Fruit fly (Drosophila melanogaster) whole organism, embryonic: ENCODE measurements around the gene nkt.

ENCODE experiments used
- BEAF-32 ChIP-seq: fragments of 200-800 bp; sonication (Bioruptor generic); optimal IDR thresholded peaks from 3 replicates; lab custom pipeline; 2017; ENCODE audit warnings: missing biosample characterization, missing genetic modification characterization, mild to moderate bottlenecking, moderate library complexity, missing genetic modification reagents
- Bgb ChIP-seq: fragments of 200-800 bp; sonication (Bioruptor generic); IDR thresholded peaks from 2 replicates; pipeline ENCODE4 v1.3.6; 2022; ENCODE audit warnings: missing biosample characterization, missing genetic modification characterization; ENCODE audit not compliant: partially characterized antibody
- BtbVII ChIP-seq: fragments of 200-800 bp; sonication (Bioruptor generic); optimal IDR thresholded peaks from 3 replicates; lab custom pipeline; 2017; ENCODE audit warnings: missing biosample characterization, mild to moderate bottlenecking, missing genetic modification characterization
- CG10147 ChIP-seq: fragments of 200-800 bp; sonication (Bioruptor generic); optimal IDR thresholded peaks from 2 replicates; lab custom pipeline; 2019; ENCODE audit warnings: missing biosample characterization, mild to moderate bottlenecking, missing genetic modification characterization, moderate library complexity
- CG10431 ChIP-seq: fragments of 200-800 bp; sonication (Bioruptor generic); optimal IDR thresholded peaks from 3 replicates; lab custom pipeline; 2018; ENCODE audit warnings: missing biosample characterization, mild to moderate bottlenecking, missing genetic modification characterization
- CG10543 ChIP-seq: fragments of 200-800 bp; sonication (Bioruptor generic); optimal IDR thresholded peaks from 3 replicates; lab custom pipeline; 2017; ENCODE audit warnings: missing biosample characterization, mild to moderate bottlenecking, missing genetic modification characterization, moderate library complexity
- CG12104 ChIP-seq: fragments of 200-800 bp; sonication (Bioruptor generic); optimal IDR thresholded peaks from 3 replicates; lab custom pipeline; 2016; ENCODE audit warnings: missing biosample characterization, missing genetic modification characterization
- CG13424 ChIP-seq: fragments of 200-800 bp; sonication (Bioruptor generic); optimal IDR thresholded peaks from 2 replicates; lab custom pipeline; 2019; ENCODE audit warnings: missing biosample characterization, mild to moderate bottlenecking, missing genetic modification characterization, moderate library complexity
- CG1529 ChIP-seq: fragments of 200-800 bp; sonication (Bioruptor generic); optimal IDR thresholded peaks from 3 replicates; lab custom pipeline; 2018; ENCODE audit warnings: missing biosample characterization, missing genetic modification characterization
- CG15514 ChIP-seq: fragments of 200-800 bp; sonication (Bioruptor generic); optimal IDR thresholded peaks from 3 replicates; lab custom pipeline; 2017; ENCODE audit warnings: missing biosample characterization, missing genetic modification characterization, mild to moderate bottlenecking, moderate library complexity, missing genetic modification reagents
- CG16863 ChIP-seq: fragments of 200-800 bp; sonication (Bioruptor generic); optimal IDR thresholded peaks from 3 replicates; lab custom pipeline; 2016; ENCODE audit warnings: missing biosample characterization, missing genetic modification characterization
- CG17912 ChIP-seq: fragments of 200-800 bp; sonication (Bioruptor generic); optimal IDR thresholded peaks from 2 replicates; lab custom pipeline; 2018; ENCODE audit warnings: missing biosample characterization, mild to moderate bottlenecking, missing genetic modification characterization
- CG18599 ChIP-seq: fragments of 200-800 bp; sonication (Bioruptor generic); optimal IDR thresholded peaks from 3 replicates; lab custom pipeline; 2017; ENCODE audit warnings: missing biosample characterization, missing genetic modification characterization, mild to moderate bottlenecking, moderate library complexity, missing genetic modification reagents
- CG2889 ChIP-seq: fragments of 200-800 bp; sonication (Bioruptor generic); IDR thresholded peaks from 3 replicates; pipeline ENCODE4 v1.3.6; 2022; ENCODE audit warnings: missing biosample characterization, missing genetic modification characterization
- CG33557 ChIP-seq: fragments of 200-800 bp; sonication (Bioruptor generic); optimal IDR thresholded peaks from 2 replicates; lab custom pipeline; 2019; ENCODE audit warnings: missing biosample characterization, mild to moderate bottlenecking, missing genetic modification characterization, moderate library complexity
- CG7786 ChIP-seq: fragments of 200-800 bp; sonication (Bioruptor generic); optimal IDR thresholded peaks from 2 replicates; lab custom pipeline; 2016; ENCODE audit warnings: missing biosample characterization, missing genetic modification characterization
- CG8944 ChIP-seq: fragments of 200-800 bp; sonication (Bioruptor generic); optimal IDR thresholded peaks from 3 replicates; lab custom pipeline; 2016; ENCODE audit warnings: missing biosample characterization, missing genetic modification characterization
- Deaf1 ChIP-seq: fragments of 200-800 bp; optimal IDR thresholded peaks from 3 replicates; lab custom pipeline; 2019; ENCODE audit warnings: missing biosample characterization, mild to moderate bottlenecking, missing genetic modification characterization, moderate library complexity
- HmgZ ChIP-seq: fragments of 200-800 bp; sonication (Bioruptor generic); optimal IDR thresholded peaks from 2 replicates; lab custom pipeline; 2018; ENCODE audit warnings: missing biosample characterization, mild to moderate bottlenecking, missing genetic modification characterization
- Lhr ChIP-seq: fragments of 200-800 bp; sonication (Bioruptor generic); optimal IDR thresholded peaks from 3 replicates; lab custom pipeline; 2017; ENCODE audit warnings: mild to moderate bottlenecking, missing biosample characterization, missing genetic modification reagents, missing genetic modification characterization
- Med ChIP-seq: fragments of 200-800 bp; sonication (Bioruptor generic); peaks from one replicate; lab custom pipeline; 2016; ENCODE audit warnings: missing biosample characterization, missing genetic modification characterization, mild to moderate bottlenecking, inconsistent platforms, moderate library complexity
- NC2β ChIP-seq: fragments of 200-800 bp; sonication (Bioruptor generic); optimal IDR thresholded peaks from 2 replicates; lab custom pipeline; 2016; ENCODE audit warnings: missing biosample characterization, missing genetic modification characterization
- NfI ChIP-seq: fragments of 200-800 bp; sonication (Bioruptor generic); optimal IDR thresholded peaks from 3 replicates; lab custom pipeline; 2018; ENCODE audit warnings: missing biosample characterization, mild to moderate bottlenecking, missing genetic modification characterization, moderate library complexity
- Sin3A ChIP-seq: fragments of >200 bp; optimal IDR thresholded peaks from 2 replicates; lab custom pipeline; 2018
- ac ChIP-seq: fragments of 200-800 bp; sonication (Bioruptor generic); optimal IDR thresholded peaks from 3 replicates; lab custom pipeline; 2017; ENCODE audit warnings: missing biosample characterization, mild to moderate bottlenecking, missing genetic modification characterization
- aop ChIP-seq: fragments of 200-800 bp; sonication (Bioruptor generic); IDR thresholded peaks from 2 replicates; pipeline ENCODE4 v1.3.6; 2022; ENCODE audit warnings: missing biosample characterization, missing genetic modification characterization
- ase ChIP-seq: fragments of 200-800 bp; sonication (Bioruptor generic); IDR thresholded peaks from 3 replicates; pipeline ENCODE4 v1.3.6; 2022; ENCODE audit warnings: missing biosample characterization, missing genetic modification characterization
- bcd ChIP-seq: fragments of 200-800 bp; sonication (Bioruptor generic); optimal IDR thresholded peaks from 2 replicates; lab custom pipeline; 2017; ENCODE audit warnings: missing biosample characterization, mild to moderate bottlenecking, missing genetic modification characterization
- chif ChIP-seq, 2 experiments: fragments of 200-800 bp; sonication (Bioruptor generic); optimal IDR thresholded peaks; 3 replicates each; lab custom pipeline; 2016; ENCODE audit warnings: missing biosample characterization in 2 of 2, missing genetic modification characterization in 2 of 2
- chm ChIP-seq: fragments of 200-800 bp; sonication (Bioruptor generic); IDR thresholded peaks from 2 replicates; pipeline ENCODE4 v1.3.6; 2022; ENCODE audit warnings: missing biosample characterization, missing genetic modification characterization
- dpn ChIP-seq, 2 experiments: fragments of 200-800 bp; sonication (Bioruptor generic); optimal IDR thresholded peaks; 3 replicates each; lab custom pipeline; 2016; ENCODE audit warnings: missing biosample characterization in 2 of 2, missing genetic modification characterization in 2 of 2
- exex ChIP-seq: fragments of 200-800 bp; sonication (Bioruptor generic); optimal IDR thresholded peaks from 4 replicates; lab custom pipeline; 2018; ENCODE audit warnings: missing biosample characterization, mild to moderate bottlenecking, missing genetic modification characterization, moderate library complexity
- fd3F ChIP-seq: fragments of 200-800 bp; sonication (Bioruptor generic); optimal IDR thresholded peaks from 2 replicates; lab custom pipeline; 2018; ENCODE audit warnings: missing biosample characterization, mild to moderate bottlenecking, missing genetic modification characterization, moderate library complexity
- gcm ChIP-seq: fragments of 200-800 bp; sonication (Bioruptor generic); optimal IDR thresholded peaks from 2 replicates; lab custom pipeline; 2019; ENCODE audit warnings: missing biosample characterization, mild to moderate bottlenecking, missing genetic modification characterization, moderate library complexity
- her ChIP-seq: fragments of 200-800 bp; sonication (Bioruptor generic); optimal IDR thresholded peaks from 2 replicates; lab custom pipeline; 2016; ENCODE audit warnings: missing biosample characterization, missing genetic modification characterization
- hkb ChIP-seq, 2 experiments: fragments of 200-800 bp in 1 of 2; fragments of >200 bp in 1 of 2; sonication (Bioruptor generic) in 1 of 2; IDR thresholded peaks in 1 of 2; optimal IDR thresholded peaks in 1 of 2; 2 replicates each; pipeline versions ENCODE4 v1.3.6 to Lab custom; 2017 to 2022; ENCODE audit warnings: missing biosample characterization in 1 of 2, missing genetic modification characterization in 1 of 2
- inv ChIP-seq: fragments of 200-800 bp; sonication (Bioruptor generic); IDR thresholded peaks from 2 replicates; pipeline ENCODE4 v1.3.6; 2022; ENCODE audit warnings: missing biosample characterization, missing genetic modification characterization; ENCODE audit not compliant: partially characterized antibody
- jumu ChIP-seq: fragments of 200-800 bp; sonication (Bioruptor generic); optimal IDR thresholded peaks from 3 replicates; lab custom pipeline; 2016; ENCODE audit warnings: missing biosample characterization, missing genetic modification characterization
- lab ChIP-seq: fragments of 200-800 bp; sonication (Bioruptor generic); optimal IDR thresholded peaks from 3 replicates; lab custom pipeline; 2017; ENCODE audit warnings: missing biosample characterization, missing genetic modification characterization, mild to moderate bottlenecking, moderate library complexity, missing genetic modification reagents
- nau ChIP-seq: fragments of 200-800 bp; sonication (Bioruptor generic); optimal IDR thresholded peaks from 3 replicates; lab custom pipeline; 2017; ENCODE audit warnings: missing biosample characterization, mild to moderate bottlenecking, missing genetic modification characterization, missing genetic modification reagents
- prd ChIP-seq, 3 experiments: fragments of >200 bp in 2 of 3; fragments of 200-800 bp in 1 of 3; sonication (Bioruptor generic) in 1 of 3; optimal IDR thresholded peaks in 2 of 3; IDR thresholded peaks in 1 of 3; 2 replicates in 2 of 3; 3 replicates in 1 of 3; pipeline versions ENCODE4 v1.3.6 to Lab custom; 2017 to 2022; ENCODE audit warnings: missing biosample characterization in 1 of 3, missing genetic modification characterization in 1 of 3
- psq ChIP-seq: fragments of 200-800 bp; sonication (Bioruptor generic); optimal IDR thresholded peaks from 2 replicates; lab custom pipeline; 2017; ENCODE audit warnings: missing biosample characterization, missing genetic modification characterization
- pzg ChIP-seq: fragments of 200-800 bp; sonication (Bioruptor generic); optimal IDR thresholded peaks from 3 replicates; lab custom pipeline; 2018; ENCODE audit warnings: missing biosample characterization, mild to moderate bottlenecking, missing genetic modification characterization, moderate library complexity
- shn ChIP-seq: fragments of 200-800 bp; sonication (Bioruptor generic); optimal IDR thresholded peaks from 3 replicates; lab custom pipeline; 2016; ENCODE audit warnings: missing biosample characterization, missing genetic modification characterization
- ssp ChIP-seq: fragments of 200-800 bp; sonication (Bioruptor generic); IDR thresholded peaks from 2 replicates; pipeline ENCODE4 v1.3.6; 2022; ENCODE audit warnings: missing biosample characterization, missing genetic modification characterization
- stwl ChIP-seq: fragments of 200-800 bp; sonication (Bioruptor generic); optimal IDR thresholded peaks from 3 replicates; lab custom pipeline; 2018; ENCODE audit warnings: missing biosample characterization, mild to moderate bottlenecking, missing genetic modification characterization, moderate library complexity
- tna ChIP-seq: fragments of 200-800 bp; sonication (Bioruptor generic); IDR thresholded peaks from 2 replicates; pipeline ENCODE4 v1.3.6; 2022; ENCODE audit warnings: missing biosample characterization, missing genetic modification characterization; ENCODE audit not compliant: partially characterized antibody
- trh ChIP-seq: fragments of 200-800 bp; sonication (Bioruptor generic); optimal IDR thresholded peaks from 2 replicates; lab custom pipeline; 2016; ENCODE audit warnings: missing biosample characterization, missing genetic modification characterization
- zfh2 ChIP-seq: fragments of 200-800 bp; sonication (Bioruptor generic); optimal IDR thresholded peaks from 2 replicates; lab custom pipeline; 2016; ENCODE audit warnings: missing biosample characterization, missing genetic modification characterization

The nkt gene

DNA sequence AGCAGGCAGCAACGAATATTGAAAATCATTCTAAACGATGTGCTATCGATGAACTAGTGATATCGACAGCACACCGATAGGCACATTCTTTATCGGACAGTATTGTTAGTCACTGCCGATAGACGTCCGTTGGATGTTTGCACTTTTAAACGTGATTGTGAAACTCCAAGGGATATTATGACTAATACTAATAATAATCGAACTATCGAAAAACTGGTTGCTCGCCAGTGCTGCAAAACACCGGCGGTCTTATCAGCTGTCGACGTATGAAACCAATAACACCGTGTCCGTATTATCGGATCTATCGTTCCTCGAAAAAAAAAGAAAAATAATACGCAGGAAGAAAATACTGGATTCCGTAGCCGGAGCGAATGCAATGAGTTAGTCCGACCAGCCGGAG lies 9.4 kb downstream of the nkt start, which contains the start of the genes Ube3a and CG7600 (continued):
- TF ChIP-seq zfh2 (GFP tag; lab: Kevin White, UChicago) (peak; percentile 40), CG10431 (GFP tag; lab: Kevin White, UChicago) (no peak), trh (GFP tag; lab: Kevin White, UChicago) (no peak), CG18599 (GFP tag; lab: Kevin White, UChicago) (peak; percentile 37), pzg (peak; percentile 97), aop (GFP tag; lab: Robert Waterston, UW) (no peak), CG7786 (GFP tag; lab: Kevin White, UChicago) (peak; percentile 63), dpn (GFP tag; optimal IDR thresholded peaks at IDR 0.05; lab: Kevin White, UChicago) (peak; percentile 43 to 56), her (GFP tag; lab: Kevin White, UChicago) (peak; percentile 50), HmgZ (tag; lab: Kevin White, UChicago) (peak; percentile 94), ssp (GFP tag; lab: Robert Waterston, UW) (peak; percentile 38; the same call in 1 of the 2 replicates), CG1529 (GFP tag; lab: Kevin White, UChicago) (no peak), tna (GFP tag; lab: Robert Waterston, UW) (peak; percentile 100), Sin3A (lab: Kevin White, UChicago) (peak; percentile 71), lab (GFP tag; lab: Kevin White, UChicago) (peak; percentile 65), prd (optimal IDR thresholded peaks at IDR 0.05; lab: Kevin White, UChicago) (no peak), prd (GFP tag; IDR thresholded peaks at IDR 0.05; lab: Robert Waterston, UW) (peak; percentile 37; the same call in 2 of the 3 replicates), CG16863 (GFP tag; lab: Kevin White, UChicago) (no peak), shn (GFP tag; lab: Kevin White, UChicago) (peak; percentile 34), CG10543 (GFP tag; lab: Kevin White, UChicago) (peak; percentile 53), CG13424 (tag; lab: Kevin White, UChicago) (peak; percentile 18), CG17912 (GFP tag; lab: Kevin White, UChicago) (peak; percentile 65), fd3F (no peak), exex (tag; lab: Kevin White, UChicago) (peak; percentile 65), CG15514 (peak; percentile 95), nau (peak; percentile 40), gcm (GFP tag; lab: Kevin White, UChicago) (peak; percentile 2), NfI (GFP tag; lab: Kevin White, UChicago) (peak; percentile 48), CG12104 (no peak), BtbVII (GFP tag; lab: Kevin White, UChicago) (peak; percentile 4), Deaf1 (tag; lab: Kevin White, UChicago) (peak; percentile 22), NC2β (GFP tag; lab: Kevin White, UChicago) (peak; percentile 65), chif (GFP tag; optimal IDR thresholded peaks at IDR 0.05; lab: Kevin White, UChicago) (peak; percentile 24 to 27), ase (GFP tag; lab: Robert Waterston, UW) (no peak; the same call in 2 of the 3 replicates), chm (GFP tag; lab: Robert Waterston, UW) (peak; percentile 51), psq (GFP tag; lab: Kevin White, UChicago) (no peak), Bgb (GFP tag; lab: Robert Waterston, UW) (peak; percentile 100), CG33557 (GFP tag; lab: Kevin White, UChicago) (peak; percentile 55), CG10147 (GFP tag; lab: Kevin White, UChicago) (peak; percentile 39), ac (GFP tag; lab: Kevin White, UChicago) (peak; percentile 3), Med (GFP tag; lab: Kevin White, UChicago) (peak; percentile 94), CG8944 (GFP tag; lab: Kevin White, UChicago) (no peak), BEAF-32 (GFP tag; lab: Kevin White, UChicago) (peak; percentile 94), CG2889 (GFP tag; lab: Robert Waterston, UW) (no peak), stwl (tag; lab: Kevin White, UChicago) (peak; percentile 99), inv (peak; percentile 97), bcd (GFP tag; lab: Kevin White, UChicago) (peak; percentile 40), Lhr (GFP tag; lab: Kevin White, UChicago) (peak; percentile 27), hkb (optimal IDR thresholded peaks at IDR 0.05; lab: Kevin White, UChicago) (no peak), hkb (GFP tag; IDR thresholded peaks at IDR 0.05; lab: Robert Waterston, UW) (peak; percentile 34; the same call in 1 of the 2 replicates), jumu (peak; percentile 26)
